Fruit fly (Drosophila melanogaster): ENCODE measurements around the gene Mad.
"Not testable (repeated sequence)": the region's sequence is repeated elsewhere in the genome, so short reads cannot be mapped to it uniquely, and the experiment has no call there.

Gene Mad

DNA sequence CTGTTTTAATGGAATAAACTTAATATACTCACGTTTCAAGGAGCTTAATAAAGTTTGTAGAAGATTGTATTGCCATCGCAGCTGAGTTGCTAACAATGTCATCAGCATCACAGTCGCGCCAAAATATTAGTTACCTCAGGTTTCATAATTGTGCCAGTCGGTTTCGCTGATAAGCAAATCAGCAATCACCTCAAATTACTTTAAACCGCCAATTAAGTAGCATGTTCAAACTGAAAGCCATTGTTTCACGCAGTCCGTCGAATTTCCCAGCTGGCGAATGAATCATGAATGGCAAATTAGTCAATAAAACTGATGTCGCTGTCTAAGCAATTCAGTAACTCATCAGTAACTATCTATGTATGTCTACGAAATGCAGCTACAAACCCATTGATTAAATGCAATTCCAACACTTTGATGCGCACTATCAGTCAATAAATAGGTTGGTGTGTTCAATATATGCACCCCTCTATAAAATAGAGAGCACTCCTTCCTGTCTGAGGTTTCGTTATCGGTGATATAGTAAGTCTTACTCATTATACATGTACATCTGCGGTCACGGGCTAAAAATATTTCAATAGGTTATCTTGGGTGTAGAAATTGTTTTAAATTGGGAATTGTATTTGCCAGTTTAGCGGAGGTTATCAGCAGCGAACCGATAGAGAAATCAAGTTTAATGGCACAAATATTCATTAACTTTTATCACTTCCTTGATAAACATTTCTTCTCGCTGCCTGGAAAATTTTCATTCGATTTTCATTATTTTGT, 5.0 kb upstream of the Mad start:
- no peak for TF ChIP-seq Sin3A (optimal IDR thresholded peaks at IDR 0.05)
- TF ChIP-seq ttk (optimal IDR thresholded peaks at IDR 0.05): no peak
- no peak for TF ChIP-seq h (optimal IDR thresholded peaks at IDR 0.05)
- TF ChIP-seq Myc (optimal IDR thresholded peaks at IDR 0.05): no peak
- TF ChIP-seq insv (optimal IDR thresholded peaks at IDR 0.05): no peak
- no peak for TF ChIP-seq psq (optimal IDR thresholded peaks at IDR 0.05)

dm6 chr2L:3163490-3163889, 4.0 kb upstream of the Mad start, which contains the start of gene Hydr2:
TSS of gene Hydr2 (plus strand) at chr2L:3163645.
- TF ChIP-seq Sin3A, ttk, insv (optimal IDR thresholded peaks at IDR 0.05): not testable (repeated sequence)

- TF ChIP-seq Myc (optimal IDR thresholded peaks at IDR 0.05) (no peak), insv (optimal IDR thresholded peaks at IDR 0.05) (no peak), psq (optimal IDR thresholded peaks at IDR 0.05) (no peak), ttk (optimal IDR thresholded peaks at IDR 0.05) (no peak), h (optimal IDR thresholded peaks at IDR 0.05) (no peak), Sin3A (optimal IDR thresholded peaks at IDR 0.05) (no peak)
These were observed 977 bp downstream of the Mad start for dm6 chr2L:3158260-3159072.

- no peak for TF ChIP-seq Myc (optimal IDR thresholded peaks at IDR 0.05)
- TF ChIP-seq psq (optimal IDR thresholded peaks at IDR 0.05): no peak
- no peak for TF ChIP-seq h (optimal IDR thresholded peaks at IDR 0.05)
- TF ChIP-seq Sin3A (optimal IDR thresholded peaks at IDR 0.05): no peak
- TF ChIP-seq ttk (optimal IDR thresholded peaks at IDR 0.05): no peak
- TF ChIP-seq insv (optimal IDR thresholded peaks at IDR 0.05): no peak
These were observed 3.6 kb downstream of the Mad start for dm6 chr2L:3155804-3156203.

DNA sequence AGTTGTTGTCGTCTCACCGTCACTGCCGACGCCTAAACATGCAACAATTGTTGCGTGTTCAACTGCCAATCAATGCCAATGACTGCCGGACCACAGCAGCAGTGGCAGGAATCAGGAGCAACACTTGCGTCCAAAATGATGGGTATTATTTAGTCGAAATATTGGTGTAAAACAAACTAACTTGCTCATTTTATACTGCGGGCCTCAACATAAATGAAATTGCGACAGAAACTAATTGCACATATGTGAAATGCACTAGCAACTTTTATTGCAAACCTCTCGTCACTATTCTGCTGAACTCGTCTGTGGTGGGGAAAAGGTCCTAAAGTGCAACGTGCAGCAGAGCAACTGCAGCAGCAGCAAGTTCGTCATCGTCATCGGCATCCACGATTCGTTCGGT, 4.7 kb downstream of the Mad start:
- TF ChIP-seq psq (optimal IDR thresholded peaks at IDR 0.05): no peak
- no peak for TF ChIP-seq Myc (optimal IDR thresholded peaks at IDR 0.05)
- no peak for TF ChIP-seq insv (optimal IDR thresholded peaks at IDR 0.05)
- TF ChIP-seq h (optimal IDR thresholded peaks at IDR 0.05): no peak
- TF ChIP-seq Sin3A (optimal IDR thresholded peaks at IDR 0.05): no peak
- TF ChIP-seq ttk (optimal IDR thresholded peaks at IDR 0.05): no peak

DNA sequence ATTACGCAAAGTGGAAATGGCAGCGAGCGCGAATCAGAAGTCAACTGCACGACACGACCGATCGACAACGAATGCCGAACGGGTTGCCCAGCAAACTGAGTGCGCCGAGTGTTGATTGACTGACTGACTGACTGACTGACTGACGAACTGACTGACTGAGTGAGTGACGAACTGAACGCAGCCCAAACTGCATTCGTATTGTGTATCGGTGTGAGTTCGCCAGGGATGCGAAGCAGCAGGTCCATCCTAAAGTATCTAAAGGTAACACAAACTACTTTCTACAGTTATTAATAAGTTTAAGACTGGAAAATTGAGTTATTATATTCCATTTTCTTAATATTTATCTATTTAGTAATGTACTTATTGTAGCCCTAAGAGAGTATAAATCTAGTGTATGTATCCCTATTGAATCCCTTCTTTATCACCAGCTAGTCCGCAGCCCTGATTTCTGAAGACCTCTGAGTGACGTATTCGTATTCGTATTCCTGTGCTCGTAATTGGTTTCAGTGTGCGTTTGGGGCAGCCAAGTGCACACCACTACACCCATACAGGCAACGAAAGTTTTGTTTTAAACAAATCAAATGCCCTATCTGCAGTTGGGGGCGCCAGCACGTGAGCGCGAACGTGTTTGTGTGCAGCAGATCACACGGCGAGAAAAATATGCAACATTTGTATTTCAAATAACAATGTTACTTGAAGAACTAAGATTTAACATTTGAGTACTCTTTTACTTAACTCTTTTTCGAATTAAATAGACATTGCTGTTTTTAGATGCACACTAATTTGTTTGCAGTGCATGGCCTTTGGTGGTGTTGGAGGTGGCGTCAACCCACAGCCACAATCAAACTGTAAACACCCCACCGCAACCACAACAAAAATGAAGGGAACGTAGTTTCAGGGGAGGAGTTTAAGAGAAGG, 6.5 kb downstream of the Mad start:
- TF ChIP-seq insv (optimal IDR thresholded peaks at IDR 0.05) (no peak), Sin3A (optimal IDR thresholded peaks at IDR 0.05) (no peak), psq (optimal IDR thresholded peaks at IDR 0.05) (no peak), ttk (optimal IDR thresholded peaks at IDR 0.05) (no peak), h (optimal IDR thresholded peaks at IDR 0.05) (no peak), Myc (optimal IDR thresholded peaks at IDR 0.05) (no peak)

DNA sequence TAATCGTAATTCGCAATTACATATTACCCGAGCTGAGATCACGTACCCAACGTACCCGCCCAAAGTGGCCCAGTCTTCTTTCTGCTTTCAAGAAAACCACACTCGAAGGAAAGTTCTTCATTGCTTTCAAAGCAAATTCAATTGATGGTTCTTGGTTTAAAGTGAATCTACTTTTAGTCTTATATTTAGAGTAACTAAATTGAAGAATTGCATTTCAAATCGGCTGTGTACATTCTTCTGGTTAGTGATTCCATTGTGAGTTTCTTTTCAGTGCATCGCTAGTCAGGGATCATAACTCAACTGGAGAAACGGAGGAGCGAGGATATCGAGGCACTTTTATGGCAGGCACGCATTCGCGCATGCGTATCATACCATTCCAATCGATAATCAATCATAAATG, 7.8 kb downstream of the Mad start:
- TF ChIP-seq h (optimal IDR thresholded peaks at IDR 0.05): no peak
- no peak for TF ChIP-seq ttk (optimal IDR thresholded peaks at IDR 0.05)
- TF ChIP-seq Myc (optimal IDR thresholded peaks at IDR 0.05): no peak
- no peak for TF ChIP-seq psq (optimal IDR thresholded peaks at IDR 0.05)
- TF ChIP-seq insv (optimal IDR thresholded peaks at IDR 0.05): no peak
- TF ChIP-seq Sin3A (optimal IDR thresholded peaks at IDR 0.05): no peak

DNA sequence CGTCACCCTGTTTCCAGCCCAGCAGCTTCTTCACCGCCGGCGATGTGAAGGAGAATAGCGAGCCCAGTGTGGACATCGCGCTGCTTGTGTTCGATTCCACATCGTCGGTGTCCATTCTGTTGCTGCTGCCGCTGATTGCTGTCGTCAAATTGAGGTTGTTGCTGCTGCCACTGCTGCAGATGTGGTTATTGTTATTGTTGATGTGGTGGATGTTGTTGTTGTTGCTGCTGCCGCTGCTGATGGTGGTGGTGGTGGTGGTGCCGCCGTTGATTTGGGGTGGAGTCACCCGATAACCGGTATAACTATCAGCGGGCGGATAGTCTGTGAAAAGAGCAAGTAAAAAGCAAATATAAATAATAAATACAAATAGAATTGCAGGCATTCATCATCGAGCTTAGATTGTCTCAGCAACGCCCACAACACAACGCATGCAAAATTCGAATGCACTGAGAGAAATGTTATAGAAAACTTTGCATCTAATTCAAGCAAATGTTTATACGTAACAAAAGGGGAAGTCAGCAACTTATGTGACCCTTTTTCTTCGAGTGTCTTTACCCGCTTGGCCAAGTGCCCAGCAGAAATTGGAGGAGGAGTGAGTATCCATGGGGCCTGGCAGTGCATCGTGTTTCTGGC, 10.4 kb downstream of the Mad start:
- no peak for TF ChIP-seq insv (optimal IDR thresholded peaks at IDR 0.05)

DNA sequence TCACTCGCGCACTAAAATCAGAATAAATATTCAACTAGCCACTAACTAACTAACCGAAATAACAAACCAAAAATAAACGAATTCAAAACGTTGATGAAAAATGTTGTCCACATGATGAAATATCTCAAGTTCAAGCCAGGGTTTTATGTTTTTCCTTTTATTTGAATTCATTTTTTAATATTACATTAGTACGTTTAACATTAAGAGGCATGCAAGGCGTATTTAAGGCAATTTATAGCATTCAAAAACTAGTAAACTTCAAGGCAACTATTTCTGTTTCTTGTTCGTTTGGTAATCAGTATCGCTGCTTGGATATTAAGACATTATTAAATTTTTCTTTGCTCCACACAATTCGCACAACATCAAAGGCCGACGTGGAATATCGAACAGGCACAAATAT, 13.5 kb downstream of the Mad start:
- TF ChIP-seq h (optimal IDR thresholded peaks at IDR 0.05) (no peak), Sin3A (optimal IDR thresholded peaks at IDR 0.05) (no peak), psq (optimal IDR thresholded peaks at IDR 0.05) (no peak), Myc (optimal IDR thresholded peaks at IDR 0.05) (no peak), insv (optimal IDR thresholded peaks at IDR 0.05) (no peak)

DNA sequence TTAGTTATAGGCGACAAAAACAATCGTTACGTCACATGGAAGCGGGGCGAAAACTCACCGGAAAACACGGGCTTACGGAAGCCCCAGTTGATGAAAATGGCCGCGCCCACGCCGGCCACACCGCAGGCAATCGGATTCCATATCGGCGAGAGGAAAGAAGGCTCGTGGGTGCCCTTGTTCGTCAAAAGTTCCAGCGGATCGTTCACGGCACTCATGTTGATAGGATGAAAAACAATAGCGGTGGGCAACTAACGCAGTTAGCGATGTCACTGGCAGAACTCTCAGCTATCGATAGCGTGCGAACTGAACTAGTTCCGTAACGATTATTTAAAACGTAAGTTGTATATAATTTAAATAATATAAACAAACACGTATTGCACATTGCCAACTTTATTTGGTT, 14.0 kb downstream of the Mad start, which contains the start of gene ND-B14.5B:
Gene ND-B14.5B (minus strand): TSS at position 379 of the 400 bp plus-strand sequence.
- TF ChIP-seq h (optimal IDR thresholded peaks at IDR 0.05): no peak
- no peak for TF ChIP-seq ttk (optimal IDR thresholded peaks at IDR 0.05)
- TF ChIP-seq psq (optimal IDR thresholded peaks at IDR 0.05): no peak
- TF ChIP-seq Sin3A (optimal IDR thresholded peaks at IDR 0.05): no peak
- no peak for TF ChIP-seq insv (optimal IDR thresholded peaks at IDR 0.05)
- TF ChIP-seq Myc (optimal IDR thresholded peaks at IDR 0.05): no peak

DNA sequence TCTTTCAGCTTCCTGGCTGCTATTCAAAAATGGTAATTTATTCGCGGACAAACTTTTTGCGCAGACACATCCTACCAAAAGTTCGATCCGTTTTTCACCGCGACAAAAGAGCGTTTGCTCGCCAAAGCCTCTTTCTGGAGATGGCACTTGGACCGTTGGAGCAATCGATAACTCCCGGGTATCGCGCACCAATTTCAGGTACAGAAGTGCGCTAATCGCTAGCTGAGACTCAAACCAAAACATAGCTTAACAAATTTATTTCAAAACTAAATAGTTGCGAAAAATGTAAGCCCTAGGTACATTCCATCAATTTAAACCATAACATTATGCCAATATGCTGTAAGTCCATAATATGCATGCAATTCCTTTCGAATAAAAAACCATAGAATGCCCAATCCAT, 14.7 kb downstream of the Mad start, which contains the start of gene toc:
Gene toc (minus strand): TSS at position 78 of the 400 bp plus-strand sequence.
- no peak for TF ChIP-seq insv (optimal IDR thresholded peaks at IDR 0.05)
- TF ChIP-seq Sin3A (optimal IDR thresholded peaks at IDR 0.05): no peak
- no peak for TF ChIP-seq Myc (optimal IDR thresholded peaks at IDR 0.05)
- no peak for TF ChIP-seq h (optimal IDR thresholded peaks at IDR 0.05)
- TF ChIP-seq ttk (optimal IDR thresholded peaks at IDR 0.05): no peak
- TF ChIP-seq psq (optimal IDR thresholded peaks at IDR 0.05): no peak
